Worm (Caenorhabditis elegans): ENCODE results near the gene dpff-1.

DNA sequence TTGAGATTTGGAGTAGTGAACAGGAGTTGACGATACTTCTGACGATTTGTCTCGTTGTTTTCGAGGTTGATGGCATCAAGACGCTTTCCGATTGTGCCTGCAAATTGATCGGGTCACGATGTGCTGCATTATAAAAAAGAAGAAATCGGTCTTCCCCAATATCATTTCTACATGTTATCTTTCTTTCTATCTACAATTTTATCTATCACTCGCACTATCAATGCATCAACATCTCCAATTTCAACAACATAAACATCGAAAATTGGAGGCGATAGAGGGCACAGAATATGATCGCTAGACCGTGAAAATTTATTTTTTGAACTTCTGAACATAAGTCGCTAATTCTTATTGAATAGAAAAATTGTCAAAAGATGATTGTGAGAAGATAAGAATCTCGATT, 30.4 kb downstream of the dpff-1 start:
- TF ChIP-seq unc-55 (GFP tag; optimal IDR thresholded peaks at IDR 0.05): no peak
- no peak for TF ChIP-seq eyg-1 (tag; optimal IDR thresholded peaks at IDR 0.05)
- TF ChIP-seq hlh-30 (tag; optimal IDR thresholded peaks at IDR 0.05; ENCODE audit: insufficient read depth): no peak
